Fruit fly (Drosophila melanogaster) whole organism, prepupa: ENCODE results near the gene CG2938.
A peak's percentile ranks its signal among the peaks of the same experiment; 100 is the strongest.

ENCODE experiments used
- CG11902 ChIP-seq: fragments of 200-800 bp; sonication (Bioruptor generic); optimal IDR thresholded peaks from 3 replicates; lab custom pipeline; 2016; ENCODE audit warnings: missing biosample characterization, missing genetic modification characterization
- CG15336 ChIP-seq: fragments of 200-800 bp; sonication (Bioruptor generic); IDR thresholded peaks from 2 replicates; pipeline ENCODE4 v1.3.6; 2022; ENCODE audit warnings: missing biosample characterization, missing genetic modification characterization
- CG1621 ChIP-seq: fragments of 200-800 bp; sonication (Bioruptor generic); optimal IDR thresholded peaks from 3 replicates; lab custom pipeline; 2018; ENCODE audit warnings: missing biosample characterization, mild to moderate bottlenecking, missing genetic modification characterization
- CG3919 ChIP-seq: fragments of 200-800 bp; sonication (Bioruptor generic); optimal IDR thresholded peaks from 3 replicates; lab custom pipeline; 2016; ENCODE audit warnings: missing biosample characterization, missing genetic modification characterization
- CG4318 ChIP-seq: fragments of 200-800 bp; sonication (Bioruptor generic); optimal IDR thresholded peaks from 3 replicates; lab custom pipeline; 2017; ENCODE audit warnings: missing biosample characterization, mild to moderate bottlenecking, missing genetic modification characterization
- CG6276 ChIP-seq: fragments of 200-800 bp; sonication (Bioruptor generic); optimal IDR thresholded peaks from 2 replicates; lab custom pipeline; 2017; ENCODE audit warnings: missing biosample characterization, mild to moderate bottlenecking, missing genetic modification characterization
- CG6854 ChIP-seq: fragments of 200-800 bp; sonication (Bioruptor generic); optimal IDR thresholded peaks from 2 replicates; lab custom pipeline; 2017; ENCODE audit warnings: missing biosample characterization, mild to moderate bottlenecking, missing genetic modification characterization
- CG8119 ChIP-seq: fragments of 200-800 bp; sonication (Bioruptor generic); IDR thresholded peaks from 3 replicates; pipeline ENCODE4 v1.3.6; 2022; ENCODE audit warnings: missing biosample characterization, missing genetic modification characterization
- CG9139 ChIP-seq: fragments of 200-800 bp; sonication (Bioruptor generic); optimal IDR thresholded peaks from 3 replicates; lab custom pipeline; 2017; ENCODE audit warnings: missing biosample characterization, mild to moderate bottlenecking, missing genetic modification characterization
- Eip75B ChIP-seq: fragments of 200-800 bp; sonication (Bioruptor generic); optimal IDR thresholded peaks from 3 replicates; lab custom pipeline; 2016; ENCODE audit warnings: missing biosample characterization, missing genetic modification characterization
- Eip78C ChIP-seq: fragments of 200-800 bp; sonication (Bioruptor generic); peaks from one replicate; lab custom pipeline; 2016; ENCODE audit warnings: missing biosample characterization, missing genetic modification characterization
- Gug ChIP-seq: fragments of 200-800 bp; sonication (Bioruptor generic); IDR thresholded peaks from 2 replicates; pipeline ENCODE4 v1.3.6; 2022; ENCODE audit warnings: missing biosample characterization, missing genetic modification characterization
- Lpt ChIP-seq: fragments of 200-800 bp; sonication (Bioruptor generic); optimal IDR thresholded peaks from 3 replicates; lab custom pipeline; 2016; ENCODE audit warnings: missing biosample characterization, missing genetic modification characterization
- achi ChIP-seq: fragments of 200-800 bp; sonication (Bioruptor generic); optimal IDR thresholded peaks from 3 replicates; lab custom pipeline; 2016; ENCODE audit warnings: missing biosample characterization, missing genetic modification characterization
- cyc ChIP-seq: fragments of 200-800 bp; sonication (Bioruptor generic); optimal IDR thresholded peaks from 3 replicates; lab custom pipeline; 2016; ENCODE audit warnings: missing biosample characterization, missing genetic modification characterization
- dac ChIP-seq: fragments of 200-800 bp; sonication (Bioruptor generic); optimal IDR thresholded peaks from 2 replicates; lab custom pipeline; 2017; ENCODE audit warnings: missing biosample characterization, mild to moderate bottlenecking, missing genetic modification characterization
- eg ChIP-seq: fragments of 200-800 bp; sonication (Bioruptor generic); IDR thresholded peaks from 3 replicates; pipeline ENCODE4 v1.3.6; 2022; ENCODE audit warnings: missing biosample characterization, missing genetic modification characterization
- fd59A ChIP-seq: fragments of 200-800 bp; sonication (Bioruptor generic); optimal IDR thresholded peaks from 2 replicates; lab custom pipeline; 2017; ENCODE audit warnings: missing biosample characterization, mild to moderate bottlenecking, missing genetic modification characterization, missing genetic modification reagents
- salr ChIP-seq, 2 experiments: fragments of 200-800 bp; sonication (Bioruptor generic); optimal IDR thresholded peaks; 3 replicates each; lab custom pipeline; 2016 to 2018; ENCODE audit warnings: missing biosample characterization in 2 of 2, missing genetic modification characterization in 2 of 2, mild to moderate bottlenecking in 1 of 2
- spab ChIP-seq: fragments of 200-800 bp; sonication (Bioruptor generic); optimal IDR thresholded peaks from 2 replicates; lab custom pipeline; 2017; ENCODE audit warnings: missing biosample characterization, mild to moderate bottlenecking, missing genetic modification characterization, missing genetic modification reagents
- svp ChIP-seq: fragments of 200-800 bp; sonication (Bioruptor generic); peaks from one replicate; lab custom pipeline; 2016; ENCODE audit warnings: missing biosample characterization, missing genetic modification characterization
- vri ChIP-seq: fragments of 200-800 bp; sonication (Bioruptor generic); optimal IDR thresholded peaks from 3 replicates; lab custom pipeline; 2016; ENCODE audit warnings: missing biosample characterization, mild to moderate bottlenecking, missing genetic modification characterization

The CG2938 gene

dm6 chrX:3886751-3887150 is 49.5 kb downstream of the CG2938 start:
- TF ChIP-seq dac (GFP tag; lab: Kevin White, UChicago) (no peak), Gug (GFP tag; lab: Robert Waterston, UW) (no peak), cyc (GFP tag; lab: Kevin White, UChicago) (no peak), CG3919 (GFP tag; lab: Kevin White, UChicago) (no peak), fd59A (GFP tag; lab: Kevin White, UChicago) (no peak), svp (no peak), salr (GFP tag; optimal IDR thresholded peaks at IDR 0.05; lab: Kevin White, UChicago) (no peak), vri (no peak), CG1621 (tag; lab: Kevin White, UChicago) (no peak), eg (GFP tag; lab: Robert Waterston, UW) (no peak), CG4318 (GFP tag; lab: Kevin White, UChicago) (no peak)

DNA sequence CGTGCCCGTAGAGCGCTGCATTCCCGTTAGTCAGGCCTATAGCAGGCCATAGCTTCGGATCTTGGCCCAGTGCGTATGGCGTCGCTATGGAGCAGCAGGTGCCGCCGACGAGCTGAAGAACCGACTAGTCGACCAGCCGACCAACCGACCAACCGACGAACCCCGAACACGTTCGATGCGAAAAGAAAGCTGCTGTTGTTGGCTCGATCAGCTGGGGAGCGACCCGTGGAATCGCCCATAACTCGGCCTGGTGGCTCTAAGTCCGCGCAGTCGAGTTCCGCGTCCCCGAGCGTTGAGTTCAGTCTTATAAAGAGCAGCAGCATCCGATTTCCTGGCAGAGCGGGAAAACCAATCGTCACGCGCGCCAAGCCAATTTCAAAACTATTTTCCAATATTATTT is 52.4 kb downstream of the CG2938 start, which contains the start of gene CG15239:
Gene CG15239, plus strand, starts transcription at position 265 of the 400 bp plus-strand sequence.
- TF ChIP-seq Lpt (no peak), spab (GFP tag; lab: Kevin White, UChicago) (no peak), achi (GFP tag; lab: Kevin White, UChicago) (no peak), eg (GFP tag; lab: Robert Waterston, UW) (peak; percentile 12; the same call in 1 of the 3 replicates), CG11902 (GFP tag; lab: Kevin White, UChicago) (no peak), CG6276 (GFP tag; lab: Kevin White, UChicago) (no peak), CG9139 (GFP tag; lab: Kevin White, UChicago) (no peak), CG15336 (no peak), CG6854 (no peak), Eip78C (peak; percentile 4), fd59A (GFP tag; lab: Kevin White, UChicago) (no peak), CG8119 (GFP tag; lab: Robert Waterston, UW) (no peak), Eip75B (no peak)
